Fruit fly (Drosophila melanogaster): Measurements from ENCODE around the gene CG1571.

CG1571 gene

DNA sequence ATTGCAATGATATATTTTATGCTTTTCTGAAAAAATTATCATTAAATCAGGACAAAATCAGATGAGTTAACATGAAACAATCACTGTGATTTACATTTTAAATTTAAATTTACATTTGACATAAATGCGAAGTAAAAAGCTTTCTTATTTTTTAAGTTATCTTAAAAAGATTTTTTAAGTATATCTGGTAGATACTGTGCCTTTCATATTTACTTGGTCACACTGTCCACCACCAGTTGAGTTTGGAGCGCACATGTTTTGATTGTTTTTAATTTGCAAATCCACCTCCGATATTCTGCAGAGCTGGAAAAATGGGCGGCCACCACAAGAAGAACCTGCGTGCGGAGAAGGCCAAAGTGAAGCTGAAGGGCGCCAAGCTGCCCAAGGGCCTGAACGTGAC lies 41.1 kb downstream of the CG1571 start, which contains the start of gene CG1575:
Gene CG1575 (plus strand): TSS at position 200 of the 400 bp plus-strand sequence.
- TF ChIP-seq insv (optimal IDR thresholded peaks at IDR 0.05) (no peak), h (optimal IDR thresholded peaks at IDR 0.05) (no peak), Myc (optimal IDR thresholded peaks at IDR 0.05) (no peak), ttk (optimal IDR thresholded peaks at IDR 0.05) (no peak), Sin3A (optimal IDR thresholded peaks at IDR 0.05) (no peak), psq (optimal IDR thresholded peaks at IDR 0.05) (no peak)

dm6 chrX:8120939-8121338 lies 45.3 kb downstream of the CG1571 start, which contains the start of gene CG2260:
TSS of gene CG2260 (minus strand) at chrX:8121147.
- TF ChIP-seq h (optimal IDR thresholded peaks at IDR 0.05) (no peak), ttk (optimal IDR thresholded peaks at IDR 0.05) (no peak), Myc (optimal IDR thresholded peaks at IDR 0.05) (no peak)

dm6 chrX:8122834-8123233 lies 47.2 kb downstream of the CG1571 start:
- TF ChIP-seq Myc (optimal IDR thresholded peaks at IDR 0.05) (no peak), psq (optimal IDR thresholded peaks at IDR 0.05) (no peak), Sin3A (optimal IDR thresholded peaks at IDR 0.05) (no peak), insv (optimal IDR thresholded peaks at IDR 0.05) (no peak), h (optimal IDR thresholded peaks at IDR 0.05) (no peak)

DNA sequence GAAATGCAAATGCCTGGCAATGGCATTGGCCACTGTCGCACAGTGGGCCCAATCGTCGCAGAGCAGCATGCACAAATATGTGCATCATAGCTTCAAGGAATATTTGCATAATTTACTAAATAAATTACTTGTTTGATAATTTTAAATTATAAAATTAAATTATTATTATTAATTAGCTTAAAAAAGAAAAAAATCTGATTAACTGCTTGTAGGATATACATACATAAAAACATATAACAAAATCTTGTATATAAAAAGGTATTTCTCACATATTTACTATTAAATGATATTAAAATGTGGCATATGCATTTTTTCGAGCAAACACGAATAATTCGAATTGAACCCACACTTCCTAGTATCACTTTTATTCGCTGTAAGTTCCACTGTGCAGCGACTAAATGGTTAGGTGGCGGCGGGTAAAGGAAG lies 49.6 kb downstream of the CG1571 start:
- TF ChIP-seq Myc (optimal IDR thresholded peaks at IDR 0.05) (no peak), psq (optimal IDR thresholded peaks at IDR 0.05) (no peak), Sin3A (optimal IDR thresholded peaks at IDR 0.05) (no peak)

- no peak for TF ChIP-seq h (optimal IDR thresholded peaks at IDR 0.05)
- TF ChIP-seq ttk (optimal IDR thresholded peaks at IDR 0.05), result no peak
- no peak for TF ChIP-seq Sin3A (optimal IDR thresholded peaks at IDR 0.05)
- TF ChIP-seq psq (optimal IDR thresholded peaks at IDR 0.05), result no peak
- no peak for TF ChIP-seq insv (optimal IDR thresholded peaks at IDR 0.05)
- TF ChIP-seq Myc (optimal IDR thresholded peaks at IDR 0.05), result no peak
Measured at dm6 chrX:8126149-8126548, 50.5 kb downstream of the CG1571 start.
